Fruit fly (Drosophila melanogaster): ENCODE data around the gene Odj.

Gene Odj

DNA sequence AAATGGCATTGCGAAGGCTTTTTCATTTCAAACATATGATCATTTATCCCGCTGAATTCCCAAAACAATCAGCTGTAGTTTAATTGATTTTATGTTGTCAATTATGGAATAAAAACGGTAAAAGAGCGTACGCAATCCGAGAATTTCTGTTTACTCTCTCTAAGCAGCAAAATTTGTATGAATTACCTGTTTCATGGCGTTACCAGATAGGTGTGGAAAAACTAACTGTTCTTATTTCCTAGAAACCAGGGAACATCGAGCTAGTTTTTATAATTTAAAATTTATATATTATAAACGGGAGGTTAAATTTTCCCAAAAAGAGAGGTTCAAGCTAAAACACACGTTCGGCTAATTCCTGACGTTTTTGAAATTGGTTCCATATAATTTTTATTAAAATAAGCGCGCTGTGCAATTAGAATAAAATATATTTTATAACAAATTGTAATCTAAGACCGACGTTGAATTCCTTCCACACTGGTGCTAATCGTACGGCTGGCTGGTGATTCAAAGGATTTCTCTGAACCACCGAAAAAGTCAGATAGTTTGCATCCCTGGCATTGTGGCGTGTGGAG lies 1.9 kb downstream of the Odj start, which contains the start of gene CG17801 (continued):
- no peak for TF ChIP-seq CG6254 (GFP tag; optimal IDR thresholded peaks at IDR 0.05)
- TF ChIP-seq CG14710 (tag; optimal IDR thresholded peaks at IDR 0.05), result peak; percentile 14
- 0 out of 3 replicates have a peak, but pooled peaks have one; percentile 19 for TF ChIP-seq CG17361 (GFP tag; IDR thresholded peaks at IDR 0.05)
- no peak for TF ChIP-seq dati (GFP tag; IDR thresholded peaks at IDR 0.05)
- TF ChIP-seq HmgD (GFP tag; optimal IDR thresholded peaks at IDR 0.05), result no peak
- no peak for TF ChIP-seq Asciz (GFP tag; optimal IDR thresholded peaks at IDR 0.05)
- TF ChIP-seq dan (GFP tag; IDR thresholded peaks at IDR 0.05), result no peak
- no peak for TF ChIP-seq bigmax (GFP tag; optimal IDR thresholded peaks at IDR 0.05)
- TF ChIP-seq bsh (GFP tag; optimal IDR thresholded peaks at IDR 0.05), result peak in 1 of 2 experiments; percentile 2
- TF ChIP-seq Chrac-16 (GFP tag; optimal IDR thresholded peaks at IDR 0.05), result no peak
- no peak for TF ChIP-seq CG6654 (GFP tag; optimal IDR thresholded peaks at IDR 0.05)
- TF ChIP-seq CG12299 (tag; optimal IDR thresholded peaks at IDR 0.05), result no peak
- no peak for TF ChIP-seq CG1647 (GFP tag; optimal IDR thresholded peaks at IDR 0.05)
- TF ChIP-seq Dad (GFP tag; optimal IDR thresholded peaks at IDR 0.05), result no peak
- TF ChIP-seq CG6854 (GFP tag; optimal IDR thresholded peaks at IDR 0.05), result no peak
- TF ChIP-seq so (GFP tag; IDR thresholded peaks at IDR 0.05), result no peak
- no peak for TF ChIP-seq CG13123 (GFP tag; optimal IDR thresholded peaks at IDR 0.05)
- TF ChIP-seq knrl (GFP tag; IDR thresholded peaks at IDR 0.05; ENCODE audit: partially characterized antibody), result no peak
- no peak for TF ChIP-seq CG9215 (GFP tag; IDR thresholded peaks at IDR 0.05)
- peak; percentile 2 for TF ChIP-seq CG15514 (GFP tag; optimal IDR thresholded peaks at IDR 0.05)
- no peak for TF ChIP-seq CG13296 (GFP tag; optimal IDR thresholded peaks at IDR 0.05)
- no peak for TF ChIP-seq ase (GFP tag; IDR thresholded peaks at IDR 0.05)
- no peak for TF ChIP-seq sr (GFP tag; IDR thresholded peaks at IDR 0.05)
- peak; percentile 4; the same call in 1 of the 2 replicates for TF ChIP-seq CG6689 (GFP tag; IDR thresholded peaks at IDR 0.05)
- peak; percentile 47 for TF ChIP-seq CG18262 (tag; optimal IDR thresholded peaks at IDR 0.05)
- TF ChIP-seq slp2 (GFP tag; optimal IDR thresholded peaks at IDR 0.05), result no peak
- TF ChIP-seq CG11093 (GFP tag; IDR thresholded peaks at IDR 0.05), result no peak
- TF ChIP-seq Sox100B (GFP tag; optimal IDR thresholded peaks at IDR 0.05), result peak; percentile 14
- TF ChIP-seq bbx (GFP tag; IDR thresholded peaks at IDR 0.05; ENCODE audit: partially characterized antibody), result no peak
- TF ChIP-seq tx (GFP tag; optimal IDR thresholded peaks at IDR 0.05), result no peak
- no peak for TF ChIP-seq Poxn (GFP tag; IDR thresholded peaks at IDR 0.05)
- TF ChIP-seq peb (GFP tag; IDR thresholded peaks at IDR 0.05), result no peak
- TF ChIP-seq zfh1 (GFP tag; IDR thresholded peaks at IDR 0.05), result no peak
- no peak for TF ChIP-seq B-H2 (GFP tag; optimal IDR thresholded peaks at IDR 0.05)
- no peak for TF ChIP-seq CG5180 (GFP tag; optimal IDR thresholded peaks at IDR 0.05)
- no peak for TF ChIP-seq CG6272 (GFP tag; IDR thresholded peaks at IDR 0.05)
- peak; percentile 31 for TF ChIP-seq CG2712 (tag; optimal IDR thresholded peaks at IDR 0.05)
- TF ChIP-seq D19B (GFP tag; optimal IDR thresholded peaks at IDR 0.05), result no peak
- no peak for TF ChIP-seq pan (optimal IDR thresholded peaks at IDR 0.05)
- TF ChIP-seq pan (GFP tag; optimal IDR thresholded peaks at IDR 0.05 in 1 of 2, IDR thresholded peaks at IDR 0.05 in 1 of 2), result peak in 1 of 2 experiments; percentile 5
- no peak for TF ChIP-seq Hmx (GFP tag; optimal IDR thresholded peaks at IDR 0.05)
- no peak for TF ChIP-seq salm (tag; optimal IDR thresholded peaks at IDR 0.05)
- TF ChIP-seq CG3065 (GFP tag; optimal IDR thresholded peaks at IDR 0.05), result no peak
- no peak for TF ChIP-seq Hr51 (GFP tag; optimal IDR thresholded peaks at IDR 0.05)
- TF ChIP-seq CG4424 (GFP tag; optimal IDR thresholded peaks at IDR 0.05), result peak; percentile 32
- TF ChIP-seq CG31365 (tag; optimal IDR thresholded peaks at IDR 0.05), result no peak
- no peak for TF ChIP-seq Ets65A (GFP tag)
- no peak for TF ChIP-seq crol (GFP tag; IDR thresholded peaks at IDR 0.05)
- no peak for TF ChIP-seq Blimp-1 (GFP tag; optimal IDR thresholded peaks at IDR 0.05)
- no peak for TF ChIP-seq CG3838 (GFP tag; optimal IDR thresholded peaks at IDR 0.05)
- peak; percentile 14 for TF ChIP-seq CG1233 (GFP tag; optimal IDR thresholded peaks at IDR 0.05)
